In the genomic region with DNA sequence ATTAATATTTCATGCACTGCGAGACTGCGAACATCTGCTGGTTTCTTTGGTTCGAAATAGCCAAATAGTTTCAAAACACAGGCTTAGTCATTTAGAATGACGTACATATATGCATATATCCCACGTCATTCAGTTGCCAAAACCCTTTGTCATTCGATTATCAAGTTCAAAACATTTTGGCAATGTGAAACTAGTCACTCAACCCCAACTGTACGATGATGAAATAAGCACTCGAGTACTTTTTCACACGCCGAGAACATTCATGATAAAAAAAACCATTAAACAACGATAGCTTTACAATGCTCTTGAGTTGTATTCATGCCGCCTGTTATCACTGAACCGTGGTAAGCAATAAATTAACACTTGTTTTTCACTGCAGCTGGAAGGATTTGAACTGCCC, we compare ENCODE assay signal across 4 fruit fly cellular contexts.
TF ChIP-seq lines count a peak whose summit lies in the region.

No protein-coding gene starts in this region.

- TF ChIP-seq CTCF in whole organism, embryonic (GFP tag; optimal IDR thresholded peaks at IDR 0.05; lab: Kevin White, UChicago) = no peak

TF ChIP-seq in whole organism, embryonic, 481 proteins besides CTCF, POLR2A, EP300 and RAD21 (continues in another document):
- TF ChIP-seq Camta (GFP tag; optimal IDR thresholded peaks at IDR 0.05; lab: Kevin White, UChicago) (no peak), nom (GFP tag; optimal IDR thresholded peaks at IDR 0.05; lab: Kevin White, UChicago) (no peak), CG8924 (tag; optimal IDR thresholded peaks at IDR 0.05; lab: Kevin White, UChicago) (no peak), trh (GFP tag; optimal IDR thresholded peaks at IDR 0.05; lab: Kevin White, UChicago) (no peak), pan (optimal IDR thresholded peaks at IDR 0.05; lab: Kevin White, UChicago) (no peak), pan (GFP tag; optimal IDR thresholded peaks at IDR 0.05 in 1 of 2, IDR thresholded peaks at IDR 0.05 in 1 of 2) (peak in 1 of 2 experiments; percentile 7), CG11247 (GFP tag; IDR thresholded peaks at IDR 0.05; lab: Robert Waterston, UW) (no peak), Pdp1 (GFP tag; optimal IDR thresholded peaks at IDR 0.05; lab: Kevin White, UChicago) (peak in 1 of 2 experiments; percentile 20), CG12155 (GFP tag; optimal IDR thresholded peaks at IDR 0.05; lab: Kevin White, UChicago) (no peak), CG17829 (tag; optimal IDR thresholded peaks at IDR 0.05; lab: Kevin White, UChicago) (no peak), CG8290 (GFP tag; optimal IDR thresholded peaks at IDR 0.05; lab: Kevin White, UChicago) (no peak), CG8290 (tag; optimal IDR thresholded peaks at IDR 0.05; lab: Kevin White, UChicago) (no peak), knrl (GFP tag; IDR thresholded peaks at IDR 0.05; lab: Robert Waterston, UW; ENCODE audit: partially characterized antibody) (no peak), peb (GFP tag; IDR thresholded peaks at IDR 0.05; lab: Robert Waterston, UW) (no peak), CG7839 (tag; optimal IDR thresholded peaks at IDR 0.05; lab: Kevin White, UChicago) (peak; percentile 11), CG16815 (GFP tag; optimal IDR thresholded peaks at IDR 0.05; lab: Kevin White, UChicago) (no peak), Poxn (GFP tag; IDR thresholded peaks at IDR 0.05; lab: Robert Waterston, UW) (no peak), Hsf (GFP tag; optimal IDR thresholded peaks at IDR 0.05; lab: Kevin White, UChicago) (no peak), Lim3 (GFP tag; IDR thresholded peaks at IDR 0.05; lab: Robert Waterston, UW) (no peak), CG14860 (GFP tag; IDR thresholded peaks at IDR 0.05; lab: Robert Waterston, UW; ENCODE audit: partially characterized antibody) (no peak), ash1 (GFP tag; optimal IDR thresholded peaks at IDR 0.05; lab: Kevin White, UChicago) (no peak), Dip3 (GFP tag; optimal IDR thresholded peaks at IDR 0.05; lab: Kevin White, UChicago) (no peak)

TF ChIP-seq in whole organism, prepupa, 60 proteins besides CTCF, POLR2A, EP300 and RAD21:
- TF ChIP-seq vri (GFP tag; optimal IDR thresholded peaks at IDR 0.05; lab: Kevin White, UChicago) (peak; percentile 81), esn (GFP tag; optimal IDR thresholded peaks at IDR 0.05; lab: Kevin White, UChicago) (peak; percentile 26), CG8119 (GFP tag; IDR thresholded peaks at IDR 0.05; lab: Robert Waterston, UW) (peak; percentile 20; the same call in 1 of the 3 replicates), Smox (GFP tag; optimal IDR thresholded peaks at IDR 0.05; lab: Kevin White, UChicago) (no peak), CG16779 (tag; optimal IDR thresholded peaks at IDR 0.05; lab: Kevin White, UChicago) (no peak), CG10669 (GFP tag; optimal IDR thresholded peaks at IDR 0.05; lab: Kevin White, UChicago) (no peak), CG11762 (GFP tag; optimal IDR thresholded peaks at IDR 0.05; lab: Kevin White, UChicago; ENCODE audit: insufficient read depth) (no peak), CG1621 (tag; optimal IDR thresholded peaks at IDR 0.05; lab: Kevin White, UChicago) (no peak), CG7368 (GFP tag; optimal IDR thresholded peaks at IDR 0.05; lab: Kevin White, UChicago) (peak; percentile 1), eg (GFP tag; IDR thresholded peaks at IDR 0.05; lab: Robert Waterston, UW) (0 out of 3 replicates have a peak, but pooled peaks have one; percentile 26), dac (GFP tag; optimal IDR thresholded peaks at IDR 0.05; lab: Kevin White, UChicago) (no peak), CG15336 (GFP tag; IDR thresholded peaks at IDR 0.05; lab: Robert Waterston, UW) (no peak), CG10631 (GFP tag; optimal IDR thresholded peaks at IDR 0.05; lab: Kevin White, UChicago) (no peak), CG6276 (GFP tag; optimal IDR thresholded peaks at IDR 0.05; lab: Kevin White, UChicago) (no peak), CG8632 (GFP tag; optimal IDR thresholded peaks at IDR 0.05; lab: Kevin White, UChicago) (no peak), CG31627 (GFP tag; optimal IDR thresholded peaks at IDR 0.05; lab: Kevin White, UChicago) (peak; percentile 5), Sox102F (GFP tag; optimal IDR thresholded peaks at IDR 0.05; lab: Kevin White, UChicago) (no peak), Sox14 (GFP tag; optimal IDR thresholded peaks at IDR 0.05; lab: Kevin White, UChicago) (no peak), CG34406 (GFP tag; optimal IDR thresholded peaks at IDR 0.05; lab: Kevin White, UChicago) (peak; percentile 27)
TF ChIP-seq in whole organism, prepupa: peak in this region for 7.

TF ChIP-seq in whole organism, pupa, 21 proteins besides CTCF, POLR2A, EP300 and RAD21:
- TF ChIP-seq fd96Ca (GFP tag; IDR thresholded peaks at IDR 0.05; lab: Robert Waterston, UW) (peak; percentile 51; the same call in 1 of the 3 replicates), Pif1A (GFP tag; optimal IDR thresholded peaks at IDR 0.05; lab: Kevin White, UChicago) (no peak)

TF ChIP-seq in whole organism, wandering third instar larva, 38 proteins besides CTCF, POLR2A, EP300 and RAD21:
- no peak for TF ChIP-seq Dif (GFP tag; optimal IDR thresholded peaks at IDR 0.05; lab: Kevin White, UChicago; ENCODE audit: partially characterized antibody)
- peak; percentile 7 for TF ChIP-seq rgr (GFP tag; optimal IDR thresholded peaks at IDR 0.05; lab: Kevin White, UChicago)
- TF ChIP-seq foxo (GFP tag; optimal IDR thresholded peaks at IDR 0.05; lab: Kevin White, UChicago) = peak in 1 of 2 experiments; percentile 18
- TF ChIP-seq HLH106 (tag; optimal IDR thresholded peaks at IDR 0.05; lab: Kevin White, UChicago) = no peak
- no peak for TF ChIP-seq lola (GFP tag; optimal IDR thresholded peaks at IDR 0.05; lab: Kevin White, UChicago)
- no peak for TF ChIP-seq Jra (GFP tag; optimal IDR thresholded peaks at IDR 0.05; lab: Kevin White, UChicago)
- TF ChIP-seq Mio (GFP tag; optimal IDR thresholded peaks at IDR 0.05; lab: Kevin White, UChicago) = no peak
- no peak for TF ChIP-seq OdsH (GFP tag; optimal IDR thresholded peaks at IDR 0.05; lab: Kevin White, UChicago)
